Worm (Caenorhabditis elegans): Measurements from ENCODE around the gene Y71H2AL.2.

The Y71H2AL.2 gene

ce11 chrIII:2724992-2725220 lies 38.7 kb downstream of the Y71H2AL.2 start, which contains the start of gene Y71H2AM.11:
Y71H2AM.11 (minus strand) TSS chrIII:2725092.
- no peak for TF ChIP-seq lsy-2 (tag; optimal IDR thresholded peaks at IDR 0.05)
- no peak for TF ChIP-seq ceh-88 (GFP tag; IDR thresholded peaks at IDR 0.05)

- TF ChIP-seq irx-1 (tag; optimal IDR thresholded peaks at IDR 0.05) (no peak), ces-1 (GFP tag; optimal IDR thresholded peaks at IDR 0.05) (no peak), snpc-4 (tag; optimal IDR thresholded peaks at IDR 0.05) (no peak), nhr-12 (tag; optimal IDR thresholded peaks at IDR 0.05) (no peak), lin-15B (tag; optimal IDR thresholded peaks at IDR 0.05) (no peak), elt-2 (tag; optimal IDR thresholded peaks at IDR 0.05) (no peak), nhr-84 (tag; optimal IDR thresholded peaks at IDR 0.05) (no peak), C16A3.4 (tag; optimal IDR thresholded peaks at IDR 0.05) (no peak), ceh-63 (GFP tag; optimal IDR thresholded peaks at IDR 0.05) (no peak), ztf-4 (tag; optimal IDR thresholded peaks at IDR 0.05) (no peak), nhr-85 (tag) (no peak), nhr-237 (tag; optimal IDR thresholded peaks at IDR 0.05) (no peak), blmp-1 (tag; optimal IDR thresholded peaks at IDR 0.05) (peak; percentile 9), tbx-2 (tag; optimal IDR thresholded peaks at IDR 0.05) (no peak), F16B12.6 (tag; optimal IDR thresholded peaks at IDR 0.05) (peak; percentile 75), pax-3 (tag; optimal IDR thresholded peaks at IDR 0.05) (no peak), sox-4 (tag; optimal IDR thresholded peaks at IDR 0.05) (no peak), elt-3 (tag; optimal IDR thresholded peaks at IDR 0.05) (no peak), C04F5.9 (tag; optimal IDR thresholded peaks at IDR 0.05) (no peak), vab-15 (tag; optimal IDR thresholded peaks at IDR 0.05) (no peak), dsc-1 (tag; optimal IDR thresholded peaks at IDR 0.05) (no peak), efl-1 (optimal IDR thresholded peaks at IDR 0.05) (peak in 1 of 2 experiments; percentile 13), efl-1 (GFP tag; optimal IDR thresholded peaks at IDR 0.05 in 1 of 2) (peak; percentile 0 to 50), grh-1 (GFP tag; IDR thresholded peaks at IDR 0.05) (no peak), snu-23 (GFP tag; optimal IDR thresholded peaks at IDR 0.05) (no peak), mab-9 (GFP tag; IDR thresholded peaks at IDR 0.05) (no peak), unc-86 (tag; optimal IDR thresholded peaks at IDR 0.05) (no peak), ztf-11 (tag; optimal IDR thresholded peaks at IDR 0.05) (no peak), pqm-1 (tag; optimal IDR thresholded peaks at IDR 0.05) (no peak), nhr-20 (tag; optimal IDR thresholded peaks at IDR 0.05) (no peak), hlh-17 (GFP tag; optimal IDR thresholded peaks at IDR 0.05; ENCODE audit: borderline replicate concordance) (no peak), lin-13 (GFP tag; optimal IDR thresholded peaks at IDR 0.05) (no peak), lin-35 (GFP tag; optimal IDR thresholded peaks at IDR 0.05) (peak in 1 of 2 experiments; percentile 12), nhr-90 (tag; optimal IDR thresholded peaks at IDR 0.05; ENCODE audit: poor library complexity) (no peak), lir-3 (tag; optimal IDR thresholded peaks at IDR 0.05; ENCODE audit: poor library complexity) (no peak), fos-1 (tag; optimal IDR thresholded peaks at IDR 0.05) (peak; percentile 6), fkh-4 (tag; optimal IDR thresholded peaks at IDR 0.05; ENCODE audit: borderline replicate concordance) (no peak), unc-62 (GFP tag; optimal IDR thresholded peaks at IDR 0.05) (no peak), nhr-76 (tag; optimal IDR thresholded peaks at IDR 0.05) (no peak), nhr-11 (tag; optimal IDR thresholded peaks at IDR 0.05) (no peak), nhr-77 (tag; optimal IDR thresholded peaks at IDR 0.05) (no peak), mep-1 (tag; optimal IDR thresholded peaks at IDR 0.05) (peak; percentile 5), aly-2 (tag; optimal IDR thresholded peaks at IDR 0.05) (no peak), unc-130 (tag; optimal IDR thresholded peaks at IDR 0.05) (peak; percentile 7), skn-1 (tag; optimal IDR thresholded peaks at IDR 0.05) (no peak), jun-1 (tag; optimal IDR thresholded peaks at IDR 0.05) (no peak), rnt-1 (tag; optimal IDR thresholded peaks at IDR 0.05) (no peak), lsy-2 (tag; optimal IDR thresholded peaks at IDR 0.05) (peak in 1 of 2 experiments; percentile 18), unc-30 (tag; optimal IDR thresholded peaks at IDR 0.05) (no peak), swsn-7 (tag; optimal IDR thresholded peaks at IDR 0.05) (no peak)
Measured at ce11 chrIII:2725221-2726203, 39.3 kb downstream of the Y71H2AL.2 start, which contains the start of gene cosa-1. cosa-1 (plus strand) TSS chrIII:2726116.
